Worm (Caenorhabditis elegans) whole organism, L4 larva: ENCODE results near the gene mif-2.

ENCODE experiments used
- D1046.2 ChIP-seq: fragments of 200-800 bp; sonication (Bioruptor generic); IDR thresholded peaks from 2 replicates; pipeline ENCODE4 v1.3.6; 2022; ENCODE audit warnings: missing genetic modification characterization, missing compliant biosample characterization
- F26F4.8 ChIP-seq: fragments of 200-800 bp; sonication (Bioruptor generic); conservative IDR thresholded peaks from 2 replicates; pipeline ENCODE4 v1.3.6; 2022; ENCODE audit warnings: missing genetic modification characterization, missing compliant biosample characterization
- R02D3.7 ChIP-seq: fragments of 150-350 bp; sonication (generic microtip); optimal IDR thresholded peaks from 3 replicates; lab custom pipeline; 2014; ENCODE audit warnings: missing biosample characterization, missing genetic modification characterization
- T20F7.1 ChIP-seq: fragments of 200-800 bp; sonication (Bioruptor generic); optimal IDR thresholded peaks from 2 replicates; lab custom pipeline; 2018; ENCODE audit warnings: mild to moderate bottlenecking, missing genetic modification characterization, missing compliant biosample characterization
- T26A8.4 ChIP-seq: fragments of 200-800 bp; sonication (Bioruptor generic); IDR thresholded peaks from 2 replicates; pipeline ENCODE4 v1.3.6; 2022; ENCODE audit warnings: missing genetic modification characterization, missing compliant biosample characterization
- Y48G9A.11 ChIP-seq: fragments of 200-800 bp; sonication (Bioruptor generic); IDR thresholded peaks from 2 replicates; pipeline ENCODE4 v1.3.6; 2022; ENCODE audit warnings: missing genetic modification reagents, missing genetic modification characterization, missing compliant biosample characterization
- aha-1 ChIP-seq: fragments of 150-350 bp; peaks from one replicate; lab custom pipeline; 2014; ENCODE audit warnings: missing biosample characterization, missing genetic modification characterization
- ceh-20 ChIP-seq: fragments of 200-800 bp; sonication (Bioruptor generic); IDR thresholded peaks from 2 replicates; pipeline ENCODE4 v1.3.6; 2022; ENCODE audit warnings: missing genetic modification reagents, missing genetic modification characterization, missing compliant biosample characterization
- ces-1 ChIP-seq: fragments of 150-350 bp; sonication (generic microtip); optimal IDR thresholded peaks from 4 replicates; lab custom pipeline; 2014; ENCODE audit warnings: missing biosample characterization, missing genetic modification reagents, missing genetic modification characterization
- daf-12 ChIP-seq: fragments of 150-350 bp; optimal IDR thresholded peaks from 2 replicates; lab custom pipeline; 2014; ENCODE audit warnings: missing biosample characterization, missing genetic modification reagents, missing genetic modification characterization
- daf-16 ChIP-seq, 3 experiments: sonication (generic microtip); optimal IDR thresholded peaks; 2 replicates each; lab custom pipeline; 2016 to 2017; ENCODE audit warnings: missing genetic modification characterization in 3 of 3, missing genetic modification reagents in 3 of 3, mild to moderate bottlenecking in 2 of 3, missing compliant biosample characterization in 2 of 3, missing biosample characterization in 1 of 3, moderate library complexity in 1 of 3
- dmd-6 ChIP-seq: fragments of 200-800 bp; sonication (Bioruptor generic); IDR thresholded peaks from 2 replicates; pipeline ENCODE4 v1.3.6; 2022; ENCODE audit warnings: missing genetic modification reagents, missing genetic modification characterization, missing compliant biosample characterization
- dpl-1 ChIP-seq: fragments of 150-350 bp; optimal IDR thresholded peaks from 2 replicates; lab custom pipeline; 2014; ENCODE audit warnings: missing biosample characterization, missing genetic modification reagents, missing genetic modification characterization
- dve-1 ChIP-seq: sonication (generic microtip); optimal IDR thresholded peaks from 2 replicates; lab custom pipeline; 2017; ENCODE audit warnings: antibody characterized with exemption, mild to moderate bottlenecking, missing genetic modification characterization, missing compliant biosample characterization; ENCODE audit not compliant: insufficient read depth
- hlh-11 ChIP-seq: fragments of 200-800 bp; sonication (Bioruptor generic); optimal IDR thresholded peaks from 2 replicates; lab custom pipeline; 2018; ENCODE audit warnings: mild to moderate bottlenecking, missing genetic modification characterization, missing compliant biosample characterization
- hlh-30 ChIP-seq: sonication (generic microtip); optimal IDR thresholded peaks from 2 replicates; lab custom pipeline; 2017; ENCODE audit warnings: antibody characterized with exemption, mild to moderate bottlenecking, missing genetic modification characterization, missing compliant biosample characterization; ENCODE audit not compliant: insufficient read depth
- lin-1 ChIP-seq: fragments of 200-800 bp; sonication (Bioruptor generic); IDR thresholded peaks from 2 replicates; pipeline ENCODE4 v1.3.6; 2022; ENCODE audit warnings: missing genetic modification reagents, missing genetic modification characterization, missing compliant biosample characterization
- lin-15B ChIP-seq: fragments of 150-350 bp; sonication (generic microtip); optimal IDR thresholded peaks from 3 replicates; lab custom pipeline; 2014; ENCODE audit warnings: missing biosample characterization, missing genetic modification characterization
- mxl-2 ChIP-seq: fragments of 200-800 bp; sonication (Bioruptor generic); conservative IDR thresholded peaks from 2 replicates; pipeline ENCODE4 v1.3.6; 2022; ENCODE audit warnings: missing genetic modification reagents, missing genetic modification characterization, missing compliant biosample characterization
- mxl-3 ChIP-seq: fragments of 200-800 bp; sonication (Bioruptor generic); optimal IDR thresholded peaks from 2 replicates; lab custom pipeline; 2018; ENCODE audit warnings: mild to moderate bottlenecking, missing genetic modification characterization, missing compliant biosample characterization
- nhr-111 ChIP-seq: fragments of 200-800 bp; sonication (Bioruptor generic); optimal IDR thresholded peaks from 2 replicates; lab custom pipeline; 2018; ENCODE audit warnings: mild to moderate bottlenecking, missing genetic modification characterization, missing compliant biosample characterization
- nhr-28 ChIP-seq: fragments of 150-350 bp; optimal IDR thresholded peaks from 2 replicates; lab custom pipeline; 2014; ENCODE audit warnings: missing biosample characterization, missing genetic modification characterization
- nhr-42 ChIP-seq: fragments of 200-800 bp; sonication (Bioruptor generic); IDR thresholded peaks from 2 replicates; pipeline ENCODE4 v1.3.6; 2022; ENCODE audit warnings: missing genetic modification characterization, missing compliant biosample characterization
- nhr-48 ChIP-seq: sonication (generic microtip); optimal IDR thresholded peaks from 2 replicates; lab custom pipeline; 2016; ENCODE audit warnings: mild to moderate bottlenecking, missing genetic modification characterization, missing compliant biosample characterization
- nhr-77 ChIP-seq: fragments of 150-350 bp; optimal IDR thresholded peaks from 2 replicates; lab custom pipeline; 2014; ENCODE audit warnings: missing biosample characterization, missing genetic modification characterization
- php-3 ChIP-seq: fragments of 200-800 bp; sonication (Bioruptor generic); IDR thresholded peaks from 2 replicates; pipeline ENCODE4 v1.3.6; 2022; ENCODE audit warnings: missing genetic modification reagents, missing genetic modification characterization, missing compliant biosample characterization
- pqm-1 ChIP-seq: sonication (generic microtip); optimal IDR thresholded peaks from 2 replicates; lab custom pipeline; 2017; ENCODE audit warnings: missing biosample characterization, missing genetic modification characterization
- skn-1 ChIP-seq: fragments of 150-350 bp; optimal IDR thresholded peaks from 2 replicates; lab custom pipeline; 2014; ENCODE audit warnings: missing biosample characterization, missing genetic modification characterization
- unc-62 ChIP-seq, 3 experiments: fragments of 150-350 bp in 1 of 3; sonication (generic microtip); optimal IDR thresholded peaks in 2 of 3; peaks in 1 of 3; 1 replicate in 1 of 3; 2 replicates in 2 of 3; lab custom pipeline; 2014 to 2017; ENCODE audit warnings: missing biosample characterization in 3 of 3, missing genetic modification characterization in 3 of 3, missing genetic modification reagents in 3 of 3, missing genotype in 1 of 3
- zip-2 ChIP-seq: fragments of 150-350 bp; optimal IDR thresholded peaks from 2 replicates; lab custom pipeline; 2014; ENCODE audit warnings: missing biosample characterization, missing genetic modification characterization
- ztf-11 ChIP-seq: fragments of 150-350 bp; optimal IDR thresholded peaks from 2 replicates; lab custom pipeline; 2014; ENCODE audit warnings: missing biosample characterization, missing genetic modification characterization

mif-2 gene

DNA sequence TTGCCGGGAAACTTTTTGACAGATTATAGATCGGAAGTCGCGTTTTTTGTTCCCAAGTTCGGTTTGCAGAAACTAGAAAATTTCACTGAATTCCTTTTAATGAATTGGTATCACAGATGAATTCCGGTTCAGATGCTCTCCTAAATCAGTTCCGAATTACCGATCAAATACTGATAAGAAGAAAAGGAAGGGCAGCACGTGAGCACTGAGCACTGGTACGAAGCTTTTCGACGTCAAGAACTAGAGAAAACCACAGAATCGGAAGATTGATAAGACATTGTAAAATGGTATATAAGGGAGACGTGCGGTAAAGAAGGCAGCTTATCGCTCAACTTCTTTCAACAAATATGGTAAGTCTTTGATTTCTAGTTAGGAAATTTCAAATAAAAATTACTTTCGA is 3.0 kb downstream of the mif-2 start, which contains the start of gene cpr-1:
Gene cpr-1 (plus strand): TSS at position 319 of the 400 bp plus-strand sequence.
- TF ChIP-seq pqm-1 (tag; lab: Kevin White, UChicago) (peak; percentile 77), daf-16 (GFP tag; optimal IDR thresholded peaks at IDR 0.05; lab: Kevin White, UChicago) (no peak), daf-16 (tag; optimal IDR thresholded peaks at IDR 0.05; lab: Kevin White, UChicago) (peak; percentile 42), F26F4.8 (GFP tag; lab: Robert Waterston, UW) (no peak), dmd-6 (peak; percentile 92), dve-1 (tag; lab: Kevin White, UChicago) (peak; percentile 65), lin-1 (GFP tag; lab: Robert Waterston, UW) (peak; percentile 80), nhr-28 (tag; lab: Kevin White, UChicago) (peak; percentile 69), unc-62 (GFP tag; optimal IDR thresholded peaks at IDR 0.05 in 1 of 2; lab: Kevin White, UChicago) (peak in 1 of 2 experiments; percentile 75), unc-62 (tag; optimal IDR thresholded peaks at IDR 0.05; lab: Kevin White, UChicago) (no peak), T20F7.1 (GFP tag; lab: Kevin White, UChicago) (peak; percentile 22), lin-15B (no peak), nhr-48 (tag; lab: Kevin White, UChicago) (peak; percentile 69), T26A8.4 (GFP tag; lab: Robert Waterston, UW) (no peak), hlh-11 (tag; lab: Kevin White, UChicago) (peak; percentile 87), nhr-77 (peak; percentile 25), hlh-30 (tag; lab: Kevin White, UChicago) (peak; percentile 12), ztf-11 (tag; lab: Kevin White, UChicago) (no peak)

DNA sequence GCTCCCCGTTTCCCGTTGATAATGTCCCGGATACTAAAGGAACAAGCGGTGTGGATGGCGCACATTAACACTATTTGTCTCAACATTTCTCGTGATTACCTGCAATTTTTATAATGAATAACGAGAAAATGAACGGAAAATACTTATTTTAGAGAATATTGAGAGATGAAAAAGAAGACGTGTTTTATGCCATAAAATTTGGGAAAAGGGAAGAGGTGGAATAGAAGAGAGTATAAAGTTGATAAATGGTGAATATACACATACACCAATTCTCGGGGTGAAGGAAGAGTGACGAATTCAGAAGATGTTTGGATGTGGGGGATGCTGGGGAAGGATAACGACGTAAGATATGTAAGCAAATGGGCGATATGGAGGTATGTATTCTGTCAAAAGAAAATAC is 13.5 kb downstream of the mif-2 start, which contains the start of gene F58H1.7:
Gene F58H1.7 (minus strand): TSS at position 101 of the 400 bp plus-strand sequence.
- TF ChIP-seq nhr-28 (tag; lab: Kevin White, UChicago) (no peak), nhr-42 (GFP tag; lab: Robert Waterston, UW) (no peak), ces-1 (GFP tag; lab: Kevin White, UChicago) (no peak), D1046.2 (GFP tag; lab: Robert Waterston, UW) (no peak), daf-16 (GFP tag; optimal IDR thresholded peaks at IDR 0.05; lab: Kevin White, UChicago) (no peak), daf-16 (tag; optimal IDR thresholded peaks at IDR 0.05; lab: Kevin White, UChicago) (no peak), dpl-1 (GFP tag; lab: Kevin White, UChicago) (no peak), nhr-48 (tag; lab: Kevin White, UChicago) (no peak), ceh-20 (GFP tag; lab: Robert Waterston, UW) (no peak), mxl-3 (GFP tag; lab: Kevin White, UChicago) (no peak), zip-2 (tag; lab: Kevin White, UChicago) (no peak), R02D3.7 (tag; lab: Kevin White, UChicago) (no peak), lin-15B (no peak), mxl-2 (GFP tag; lab: Robert Waterston, UW) (no peak)

DNA sequence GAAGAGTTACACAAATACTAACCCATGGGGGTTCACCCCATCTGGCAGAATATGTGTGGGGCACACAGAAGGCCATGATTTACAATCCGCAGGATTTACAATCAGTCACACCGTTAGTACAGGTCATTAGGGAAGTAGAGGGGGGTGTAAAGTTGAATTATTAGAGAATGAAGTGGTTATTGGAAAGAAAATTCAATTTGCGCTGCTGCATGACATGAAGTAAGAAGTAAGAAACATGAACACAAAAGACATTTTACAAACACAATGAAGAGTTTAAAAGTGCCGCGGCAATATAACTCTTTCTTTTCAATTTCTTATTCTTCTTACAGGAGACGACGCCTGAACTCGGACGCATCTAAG is 17.4 kb downstream of the mif-2 start:
- TF ChIP-seq Y48G9A.11 (GFP tag; lab: Robert Waterston, UW) (no peak), ces-1 (GFP tag; lab: Kevin White, UChicago) (no peak), aha-1 (tag; lab: Kevin White, UChicago) (peak; percentile 53), daf-12 (tag; lab: Kevin White, UChicago) (no peak)

DNA sequence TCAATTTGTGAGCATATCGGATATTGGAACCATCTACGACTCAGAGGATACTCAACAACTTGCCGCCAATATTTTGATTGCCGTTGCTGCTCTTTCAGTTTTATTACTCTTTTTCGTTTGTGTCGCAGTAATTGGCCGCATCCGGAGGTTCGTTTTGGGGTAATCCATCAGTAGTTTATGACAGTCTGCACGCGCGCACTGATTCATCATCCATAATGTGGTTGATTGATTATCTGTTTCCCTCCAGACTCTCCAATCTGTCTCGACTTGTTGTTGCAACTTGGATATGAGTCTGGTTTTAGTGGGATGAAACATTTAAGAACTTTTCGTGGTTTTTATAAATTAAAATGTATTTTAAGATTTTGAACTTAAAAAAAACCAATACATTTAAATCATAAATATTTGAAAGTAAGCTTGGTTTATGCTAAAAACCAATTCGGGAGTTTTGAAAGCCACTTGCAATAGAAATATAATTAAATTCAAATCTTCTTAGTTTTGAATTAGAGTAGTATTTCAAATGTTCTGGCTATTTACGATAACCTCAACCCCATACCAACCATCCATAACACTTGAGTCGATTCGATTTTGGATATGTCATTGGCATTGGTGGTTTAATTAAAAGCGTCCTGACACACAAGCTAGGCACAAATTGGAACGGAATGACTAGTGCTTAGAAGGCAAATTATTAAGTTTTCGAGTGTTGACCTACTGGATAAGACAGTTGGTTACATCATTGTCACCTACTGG is 18.0 kb downstream of the mif-2 start:
- TF ChIP-seq skn-1 (tag; lab: Kevin White, UChicago) (no peak), nhr-111 (no peak), unc-62 (GFP tag; optimal IDR thresholded peaks at IDR 0.05 in 1 of 2; lab: Kevin White, UChicago) (peak in 1 of 2 experiments; percentile 53), unc-62 (tag; optimal IDR thresholded peaks at IDR 0.05; lab: Kevin White, UChicago) (no peak), php-3 (no peak)
- TF ChIP-seq, all 104 proteins: peak for 1
